Fruit fly (Drosophila melanogaster) whole organism, wandering third instar larva: ENCODE data around the gene MTF-1.
A peak's percentile ranks its signal among the peaks of the same experiment; 100 is the strongest.

ENCODE experiments used
- Abd-B ChIP-seq: fragments of >200 bp; optimal IDR thresholded peaks from 2 replicates; lab custom pipeline; 2017; ENCODE audit warnings: missing biosample characterization, missing genetic modification characterization
- CG32264 ChIP-seq: fragments of 200-800 bp; sonication (Bioruptor generic); optimal IDR thresholded peaks from 2 replicates; lab custom pipeline; 2016; ENCODE audit warnings: missing biosample characterization, missing genetic modification characterization
- CG9705 ChIP-seq: fragments of 200-800 bp; sonication (Bioruptor generic); optimal IDR thresholded peaks from 2 replicates; lab custom pipeline; 2018; ENCODE audit warnings: missing biosample characterization, mild to moderate bottlenecking, missing genetic modification characterization
- CrebA ChIP-seq: fragments of 200-800 bp; sonication (Bioruptor generic); optimal IDR thresholded peaks from 2 replicates; lab custom pipeline; 2016; ENCODE audit warnings: missing biosample characterization, mild to moderate bottlenecking, missing genetic modification characterization, borderline replicate concordance
- Dfd ChIP-seq: fragments of >200 bp; optimal IDR thresholded peaks from 2 replicates; lab custom pipeline; 2017; ENCODE audit warnings: missing biosample characterization, missing genetic modification characterization
- Dif ChIP-seq: fragments of 200-275, 200-300 bp; sonication (Bioruptor generic); optimal IDR thresholded peaks from 2 replicates; lab custom pipeline; 2018; ENCODE audit warnings: missing biosample characterization, missing genetic modification characterization; ENCODE audit not compliant: partially characterized antibody
- GATAd ChIP-seq: sonication (Bioruptor generic); optimal IDR thresholded peaks from 2 replicates; lab custom pipeline; 2016; ENCODE audit warnings: missing biosample characterization, missing genetic modification characterization
- HLH106 ChIP-seq: fragments of 200-800 bp; optimal IDR thresholded peaks from 3 replicates; lab custom pipeline; 2019; ENCODE audit warnings: missing biosample characterization, mild to moderate bottlenecking, missing genetic modification characterization, moderate library complexity
- Hnf4 ChIP-seq: fragments of 200-800 bp; sonication (Bioruptor generic); optimal IDR thresholded peaks from 2 replicates; lab custom pipeline; 2016; ENCODE audit warnings: missing biosample characterization, mild to moderate bottlenecking, missing genetic modification characterization
- Hr78 ChIP-seq: fragments of >200 bp; optimal IDR thresholded peaks from 2 replicates; lab custom pipeline; 2017; ENCODE audit warnings: missing biosample characterization, missing genetic modification characterization
- Hr83 ChIP-seq: fragments of 200-300 bp; sonication (Bioruptor generic); optimal IDR thresholded peaks from 2 replicates; lab custom pipeline; 2016; ENCODE audit warnings: missing biosample characterization, mild to moderate bottlenecking, missing genetic modification characterization, moderate library complexity; ENCODE audit not compliant: poor library complexity, severe bottlenecking
- Jra ChIP-seq: sonication (Bioruptor generic); optimal IDR thresholded peaks from 2 replicates; lab custom pipeline; 2016; ENCODE audit warnings: missing biosample characterization, missing genetic modification characterization
- Mio ChIP-seq: sonication (Bioruptor generic); optimal IDR thresholded peaks from 2 replicates; lab custom pipeline; 2016; ENCODE audit warnings: missing biosample characterization, missing genetic modification characterization
- Myc ChIP-seq: fragments of >200 bp; optimal IDR thresholded peaks from 2 replicates; lab custom pipeline; 2017
- N ChIP-seq: fragments of >200 bp; optimal IDR thresholded peaks from 2 replicates; lab custom pipeline; 2018; ENCODE audit warnings: missing biosample characterization, missing external identifiers, missing genetic modification characterization
- OdsH ChIP-seq: fragments of 200-800 bp; sonication (Bioruptor generic); optimal IDR thresholded peaks from 2 replicates; lab custom pipeline; 2016; ENCODE audit warnings: missing biosample characterization, mild to moderate bottlenecking, missing genetic modification characterization
- Rel ChIP-seq, 2 experiments: fragments of 200-800 bp; sonication (Bioruptor generic) in 1 of 2; optimal IDR thresholded peaks; 2 replicates in 1 of 2; 3 replicates in 1 of 2; lab custom pipeline; 2016 to 2019; ENCODE audit warnings: mild to moderate bottlenecking in 2 of 2, missing biosample characterization in 2 of 2, missing genetic modification characterization in 2 of 2, moderate library complexity in 1 of 2
- Sp1 ChIP-seq: fragments of 200-800 bp; sonication (Bioruptor generic); optimal IDR thresholded peaks from 3 replicates; lab custom pipeline; 2019; ENCODE audit warnings: missing biosample characterization, mild to moderate bottlenecking, missing genetic modification characterization, moderate library complexity
- Vsx2 ChIP-seq: fragments of 200-300, 225-300 bp; sonication (Bioruptor generic); optimal IDR thresholded peaks from 2 replicates; lab custom pipeline; 2018; ENCODE audit warnings: missing biosample characterization, missing genetic modification characterization; ENCODE audit not compliant: partially characterized antibody
- br ChIP-seq: fragments of 200-800 bp; sonication (Bioruptor generic); optimal IDR thresholded peaks from 2 replicates; lab custom pipeline; 2016; ENCODE audit warnings: missing biosample characterization, missing genetic modification characterization
- brk ChIP-seq: fragments of 200-800 bp; sonication (Bioruptor generic); optimal IDR thresholded peaks from 2 replicates; lab custom pipeline; 2016; ENCODE audit warnings: missing biosample characterization, mild to moderate bottlenecking, missing genetic modification characterization
- dl ChIP-seq, 2 experiments: fragments of 175-275, 200-275 bp in 1 of 2; fragments of 200-275 bp in 1 of 2; sonication (Bioruptor generic); optimal IDR thresholded peaks; lab custom pipeline; 2018; ENCODE audit warnings: mild to moderate bottlenecking in 2 of 2, missing biosample characterization in 2 of 2, missing genetic modification characterization in 2 of 2, moderate library complexity in 2 of 2; ENCODE audit not compliant: partially characterized antibody in 2 of 2, insufficient read depth in 1 of 2
- dmrt93B ChIP-seq: fragments of 200-800 bp; sonication (Bioruptor generic); optimal IDR thresholded peaks from 2 replicates; lab custom pipeline; 2018; ENCODE audit warnings: missing biosample characterization, mild to moderate bottlenecking, missing genetic modification characterization
- dsf ChIP-seq: sonication (Bioruptor generic); optimal IDR thresholded peaks from 2 replicates; lab custom pipeline; 2016; ENCODE audit warnings: missing biosample characterization, missing genetic modification characterization, borderline replicate concordance
- ey ChIP-seq: fragments of 200-800 bp; sonication (Bioruptor generic); optimal IDR thresholded peaks from 2 replicates; lab custom pipeline; 2016; ENCODE audit warnings: missing biosample characterization, missing genetic modification characterization
- foxo ChIP-seq, 2 experiments: fragments of 200-800 bp; sonication (Bioruptor generic); optimal IDR thresholded peaks; 2 replicates in 1 of 2; 3 replicates in 1 of 2; lab custom pipeline; 2016 to 2017; ENCODE audit warnings: missing biosample characterization in 2 of 2, missing genetic modification characterization in 2 of 2
- fru ChIP-seq: fragments of 200-800 bp; sonication (Bioruptor generic); optimal IDR thresholded peaks from 3 replicates; lab custom pipeline; 2016; ENCODE audit warnings: missing biosample characterization, mild to moderate bottlenecking, missing genetic modification characterization
- h ChIP-seq: fragments of 200-800 bp; sonication (Bioruptor generic); optimal IDR thresholded peaks from 3 replicates; lab custom pipeline; 2016; ENCODE audit warnings: missing biosample characterization, mild to moderate bottlenecking, missing genetic modification characterization
- jim ChIP-seq: fragments of 175-275, 200-325 bp; sonication (Bioruptor generic); optimal IDR thresholded peaks from 2 replicates; lab custom pipeline; 2016; ENCODE audit warnings: missing biosample characterization, mild to moderate bottlenecking, missing genetic modification characterization
- lola ChIP-seq: fragments of >200 bp; optimal IDR thresholded peaks from 2 replicates; lab custom pipeline; 2017; ENCODE audit warnings: missing biosample characterization, missing genetic modification characterization
- pan ChIP-seq: fragments of >200 bp; optimal IDR thresholded peaks from 2 replicates; lab custom pipeline; 2017
- psq ChIP-seq: fragments of 200-800 bp; sonication (Bioruptor generic); optimal IDR thresholded peaks from 3 replicates; lab custom pipeline; 2017; ENCODE audit warnings: missing biosample characterization, mild to moderate bottlenecking, missing genetic modification characterization, moderate library complexity
- rgr ChIP-seq: fragments of 200-800 bp; sonication (Bioruptor generic); optimal IDR thresholded peaks from 3 replicates; lab custom pipeline; 2016; ENCODE audit warnings: missing biosample characterization, mild to moderate bottlenecking, missing genetic modification characterization
- sage ChIP-seq: fragments of 200-800 bp; sonication (Bioruptor generic); optimal IDR thresholded peaks from 2 replicates; lab custom pipeline; 2016; ENCODE audit warnings: missing biosample characterization, mild to moderate bottlenecking, missing genetic modification characterization
- sv ChIP-seq: fragments of 200-800 bp; sonication (Bioruptor generic); optimal IDR thresholded peaks from 3 replicates; lab custom pipeline; 2016; ENCODE audit warnings: missing biosample characterization, missing genetic modification characterization
- tai ChIP-seq: sonication (Bioruptor generic); optimal IDR thresholded peaks from 2 replicates; lab custom pipeline; 2016; ENCODE audit warnings: missing biosample characterization, missing genetic modification characterization
- usp ChIP-seq: fragments of >200 bp; optimal IDR thresholded peaks from 2 replicates; lab custom pipeline; 2017; ENCODE audit warnings: missing biosample characterization, missing genetic modification characterization
- woc ChIP-seq: sonication (Bioruptor generic); optimal IDR thresholded peaks from 2 replicates; lab custom pipeline; 2016; ENCODE audit warnings: missing biosample characterization, mild to moderate bottlenecking, missing genetic modification characterization

Gene MTF-1

dm6 chr3L:9381602-9382001 is 48.5 kb upstream of the MTF-1 start, which contains the start of gene Hsp23:
Gene Hsp23, plus strand, starts transcription at chr3L:9381882.
- TF ChIP-seq Dfd (no peak), OdsH (GFP tag; lab: Kevin White, UChicago) (peak; percentile 53), dmrt93B (GFP tag; lab: Kevin White, UChicago) (no peak), Sp1 (GFP tag; lab: Kevin White, UChicago) (peak; percentile 27), br (peak; percentile 60), tai (no peak), Abd-B (no peak), foxo (GFP tag; optimal IDR thresholded peaks at IDR 0.05; lab: Kevin White, UChicago) (peak; percentile 43 to 45), rgr (GFP tag; lab: Kevin White, UChicago) (peak; percentile 37), Mio (GFP tag; lab: Kevin White, UChicago) (no peak), Hr83 (GFP tag; lab: Kevin White, UChicago) (peak; percentile 88), dl (GFP tag; optimal IDR thresholded peaks at IDR 0.05; lab: Kevin White, UChicago; ENCODE audit: insufficient read depth in 1 of 2, partially characterized antibody in 2 of 2) (peak in 1 of 2 experiments; percentile 7), ey (GFP tag; lab: Kevin White, UChicago) (no peak), pan (lab: Kevin White, UChicago) (no peak), h (peak; percentile 35), sv (GFP tag; lab: Kevin White, UChicago) (no peak), Dif (peak; percentile 59), jim (no peak), psq (GFP tag; lab: Kevin White, UChicago) (peak; percentile 66), Rel (GFP tag; optimal IDR thresholded peaks at IDR 0.05; lab: Kevin White, UChicago) (no peak), Rel (tag; optimal IDR thresholded peaks at IDR 0.05; lab: Kevin White, UChicago) (peak; percentile 47), woc (peak; percentile 26), Hr78 (no peak), lola (GFP tag; lab: Kevin White, UChicago) (no peak), brk (GFP tag; lab: Kevin White, UChicago) (peak; percentile 71), Hnf4 (GFP tag; lab: Kevin White, UChicago) (peak; percentile 59), fru (GFP tag; lab: Kevin White, UChicago) (peak; percentile 50), CrebA (GFP tag; lab: Kevin White, UChicago) (peak; percentile 58), HLH106 (peak; percentile 28), sage (GFP tag; lab: Kevin White, UChicago) (peak; percentile 6), Jra (GFP tag; lab: Kevin White, UChicago) (peak; percentile 32), CG32264 (GFP tag; lab: Kevin White, UChicago) (peak; percentile 12)
- TF ChIP-seq, all 38 proteins: peak for 20

- TF ChIP-seq Rel (GFP tag; optimal IDR thresholded peaks at IDR 0.05; lab: Kevin White, UChicago) = peak; percentile 99
- TF ChIP-seq Rel (tag; optimal IDR thresholded peaks at IDR 0.05; lab: Kevin White, UChicago) = peak; percentile 94
- TF ChIP-seq Dif = no peak
- TF ChIP-seq usp (GFP tag; lab: Kevin White, UChicago) = no peak
- no peak for TF ChIP-seq N (GFP tag; lab: Kevin White, UChicago)
- no peak for TF ChIP-seq Myc (lab: Kevin White, UChicago)
- no peak for TF ChIP-seq Hr78
- peak; percentile 100 for TF ChIP-seq rgr (GFP tag; lab: Kevin White, UChicago)
- peak; percentile 96 for TF ChIP-seq sv (GFP tag; lab: Kevin White, UChicago)
- TF ChIP-seq woc = peak; percentile 100
- peak; percentile 100 for TF ChIP-seq dmrt93B (GFP tag; lab: Kevin White, UChicago)
- no peak for TF ChIP-seq CrebA (GFP tag; lab: Kevin White, UChicago)
- peak; percentile 99 for TF ChIP-seq ey (GFP tag; lab: Kevin White, UChicago)
- peak; percentile 96 for TF ChIP-seq GATAd (GFP tag; lab: Kevin White, UChicago)
- TF ChIP-seq sage (GFP tag; lab: Kevin White, UChicago) = peak; percentile 99
- peak; percentile 100 for TF ChIP-seq br
- peak; percentile 100 for TF ChIP-seq fru (GFP tag; lab: Kevin White, UChicago)
- TF ChIP-seq CG9705 (GFP tag; lab: Kevin White, UChicago) = peak; percentile 98
- peak; percentile 98 for TF ChIP-seq Jra (GFP tag; lab: Kevin White, UChicago)
- TF ChIP-seq Sp1 (GFP tag; lab: Kevin White, UChicago) = peak; percentile 100
- peak; percentile 100 for TF ChIP-seq OdsH (GFP tag; lab: Kevin White, UChicago)
- TF ChIP-seq foxo (GFP tag; optimal IDR thresholded peaks at IDR 0.05; lab: Kevin White, UChicago) = peak; percentile 97 to 100
- TF ChIP-seq dsf (GFP tag; lab: Kevin White, UChicago) = peak; percentile 96
- TF ChIP-seq Vsx2 (GFP tag; lab: Kevin White, UChicago) = no peak
- TF ChIP-seq h = peak; percentile 100
- TF ChIP-seq Hnf4 (GFP tag; lab: Kevin White, UChicago) = peak; percentile 99
- TF ChIP-seq psq (GFP tag; lab: Kevin White, UChicago) = peak; percentile 100
- TF ChIP-seq lola (GFP tag; lab: Kevin White, UChicago) = no peak
- TF ChIP-seq Dfd = no peak
- TF ChIP-seq Abd-B = no peak
- TF ChIP-seq HLH106 = peak; percentile 100
- TF ChIP-seq jim = peak; percentile 78
- no peak for TF ChIP-seq dl (GFP tag; optimal IDR thresholded peaks at IDR 0.05; lab: Kevin White, UChicago; ENCODE audit: insufficient read depth in 1 of 2, partially characterized antibody in 2 of 2)
- TF ChIP-seq brk (GFP tag; lab: Kevin White, UChicago) = peak; percentile 98
- TF ChIP-seq tai = peak; percentile 96
- TF ChIP-seq CG32264 (GFP tag; lab: Kevin White, UChicago) = peak; percentile 99
- TF ChIP-seq Hr83 (GFP tag; lab: Kevin White, UChicago) = peak; percentile 99
- TF ChIP-seq pan (lab: Kevin White, UChicago) = no peak
- peak; percentile 93 for TF ChIP-seq Mio (GFP tag; lab: Kevin White, UChicago)
- TF ChIP-seq, all 38 proteins: peak for 26
These were observed 46.6 kb upstream of the MTF-1 start, which contains the start of gene Hsp27 for dm6 chr3L:9383345-9384075. Gene Hsp27, plus strand, starts transcription at chr3L:9384063.
